Worm (Caenorhabditis elegans): ENCODE measurements around the gene ppk-3.

- TF ChIP-seq mab-5 (tag; optimal IDR thresholded peaks at IDR 0.05) (no peak), nhr-12 (tag; optimal IDR thresholded peaks at IDR 0.05) (no peak)
These were observed 16.5 kb downstream of the ppk-3 start for ce11 chrX:12958897-12959296.
